Worm (Caenorhabditis elegans): ENCODE results near the gene lsm-3.

Gene lsm-3

ce11 chrIV:13395255-13395654 is 8.3 kb downstream of the lsm-3 start (continued):
- TF ChIP-seq nfyb-1 (GFP tag; IDR thresholded peaks at IDR 0.05) (0 out of 2 replicates have a peak, but pooled peaks have one; percentile 51), repo-1 (tag; optimal IDR thresholded peaks at IDR 0.05) (peak; percentile 51), lir-1 (GFP tag; conservative IDR thresholded peaks at IDR 0.05) (peak; percentile 44; the same call in 1 of the 2 replicates), ztf-6 (GFP tag; IDR thresholded peaks at IDR 0.05) (0 out of 2 replicates have a peak, but pooled peaks have one; percentile 74), mcd-1 (GFP tag; IDR thresholded peaks at IDR 0.05) (peak; percentile 77), hlh-26 (GFP tag; conservative IDR thresholded peaks at IDR 0.05) (no peak), nhr-80 (tag; optimal IDR thresholded peaks at IDR 0.05) (peak; percentile 57), snpc-1.1 (tag; optimal IDR thresholded peaks at IDR 0.05; ENCODE audit: insufficient read depth) (no peak), F52B5.7 (tag; optimal IDR thresholded peaks at IDR 0.05) (no peak), rcor-1 (GFP tag; IDR thresholded peaks at IDR 0.05) (peak; percentile 49), D2030.7 (GFP tag; IDR thresholded peaks at IDR 0.05) (no peak), lin-40 (tag; optimal IDR thresholded peaks at IDR 0.05) (peak; percentile 83), attf-5 (GFP tag; optimal IDR thresholded peaks at IDR 0.05) (peak; percentile 64), T07F8.4 (tag; optimal IDR thresholded peaks at IDR 0.05) (no peak), lin-35 (GFP tag; optimal IDR thresholded peaks at IDR 0.05) (peak in 1 of 3 experiments; percentile 37)

DNA sequence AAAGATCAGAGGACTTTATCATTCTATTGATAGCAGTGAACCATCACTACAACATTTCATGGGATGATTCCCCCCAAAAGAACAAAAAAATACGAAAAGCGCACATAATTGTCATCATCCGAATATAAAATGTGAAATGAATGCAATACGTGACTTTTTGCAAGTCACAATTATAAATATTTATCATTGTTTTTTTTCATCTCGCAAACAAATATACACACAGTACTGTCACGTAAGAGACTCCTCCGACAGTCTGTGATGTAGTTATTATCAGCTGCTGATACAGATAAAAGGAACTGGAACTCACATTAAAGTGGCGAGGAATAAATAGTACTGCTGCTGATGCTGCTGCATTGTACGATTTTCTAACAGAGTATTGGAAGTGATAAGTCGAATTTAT is 9.4 kb downstream of the lsm-3 start:
- TF ChIP-seq snpc-1.3 (tag; optimal IDR thresholded peaks at IDR 0.05; ENCODE audit: insufficient read depth) = no peak
- TF ChIP-seq egl-44 (GFP tag; IDR thresholded peaks at IDR 0.05) = no peak
- TF ChIP-seq Y79H2A.3 (GFP tag; conservative IDR thresholded peaks at IDR 0.05) = no peak
- TF ChIP-seq atf-7 (tag; optimal IDR thresholded peaks at IDR 0.05) = no peak
- TF ChIP-seq lin-40 (tag; optimal IDR thresholded peaks at IDR 0.05) = peak; percentile 15
- TF ChIP-seq let-526 (GFP tag; IDR thresholded peaks at IDR 0.05) = no peak
- no peak for TF ChIP-seq him-1 (tag; optimal IDR thresholded peaks at IDR 0.05)
- no peak for TF ChIP-seq somi-1 (GFP tag; optimal IDR thresholded peaks at IDR 0.05)
- TF ChIP-seq cebp-1 (GFP tag; IDR thresholded peaks at IDR 0.05) = no peak
- TF ChIP-seq cebp-1 (tag; optimal IDR thresholded peaks at IDR 0.05) = no peak
- TF ChIP-seq sdz-38 (tag; optimal IDR thresholded peaks at IDR 0.05) = no peak
- TF ChIP-seq Y53G8AR.9 (GFP tag; conservative IDR thresholded peaks at IDR 0.05) = no peak
- TF ChIP-seq mes-4 (tag; optimal IDR thresholded peaks at IDR 0.05) = no peak
- no peak for TF ChIP-seq repo-1 (tag; optimal IDR thresholded peaks at IDR 0.05)
- peak; percentile 27 for TF ChIP-seq ZK185.1 (tag; optimal IDR thresholded peaks at IDR 0.05; ENCODE audit: poor library complexity, severe bottlenecking)
- no peak for TF ChIP-seq dox-1 (GFP tag; IDR thresholded peaks at IDR 0.05)
- TF ChIP-seq ccch-3 (GFP tag; optimal IDR thresholded peaks at IDR 0.05) = no peak
- peak; percentile 37 for TF ChIP-seq nhr-80 (tag; optimal IDR thresholded peaks at IDR 0.05)
- TF ChIP-seq K11D2.4 (GFP tag; IDR thresholded peaks at IDR 0.05) = no peak
- no peak for TF ChIP-seq rcor-1 (GFP tag; IDR thresholded peaks at IDR 0.05)
- TF ChIP-seq F57A8.1 (GFP tag; optimal IDR thresholded peaks at IDR 0.05) = no peak
- no peak for TF ChIP-seq snpc-4 (GFP tag; optimal IDR thresholded peaks at IDR 0.05)
- no peak for TF ChIP-seq snpc-4 (tag; optimal IDR thresholded peaks at IDR 0.05)
- TF ChIP-seq F52B5.7 (tag; optimal IDR thresholded peaks at IDR 0.05) = no peak
- TF ChIP-seq C17E4.6 (GFP tag; IDR thresholded peaks at IDR 0.05) = no peak
- no peak for TF ChIP-seq gei-17 (GFP tag; optimal IDR thresholded peaks at IDR 0.05)
- TF ChIP-seq fkh-3 (tag; optimal IDR thresholded peaks at IDR 0.05) = no peak
- no peak for TF ChIP-seq ztf-28 (GFP tag; IDR thresholded peaks at IDR 0.05)
